Worm (Caenorhabditis elegans) whole organism, young adult: Measurements from ENCODE around the gene C24G6.8.

ENCODE experiments used
- B0019.2 ChIP-seq: fragments of 200-800 bp; sonication (Bioruptor generic); conservative IDR thresholded peaks from 2 replicates; pipeline ENCODE4 v1.3.6; 2022; ENCODE audit warnings: missing genetic modification reagents, missing genetic modification characterization, missing compliant biosample characterization
- B0035.1 ChIP-seq: sonication (generic microtip); optimal IDR thresholded peaks from 2 replicates; lab custom pipeline; 2016; ENCODE audit warnings: missing genetic modification characterization, mild to moderate bottlenecking, missing compliant biosample characterization, missing genotype, missing genetic modification reagents
- D2030.7 ChIP-seq: fragments of 200-800 bp; sonication (Bioruptor generic); IDR thresholded peaks from 2 replicates; pipeline ENCODE4 v1.3.6; 2022; ENCODE audit warnings: missing genetic modification reagents, missing genetic modification characterization, missing compliant biosample characterization
- F23B12.7 ChIP-seq: sonication (generic microtip); optimal IDR thresholded peaks from 2 replicates; lab custom pipeline; 2017; ENCODE audit warnings: missing genetic modification characterization, mild to moderate bottlenecking, missing compliant biosample characterization, antibody characterized with exemption, moderate library complexity; ENCODE audit not compliant: insufficient read depth
- F33H1.4 ChIP-seq: fragments of 200-800 bp; sonication (Bioruptor generic); IDR thresholded peaks from 2 replicates; pipeline ENCODE4 v1.3.6; 2022; ENCODE audit warnings: missing genetic modification reagents, missing genetic modification characterization, missing compliant biosample characterization
- F57C9.4 ChIP-seq: sonication (generic microtip); optimal IDR thresholded peaks from 2 replicates; lab custom pipeline; 2017; ENCODE audit warnings: mild to moderate bottlenecking, missing genetic modification characterization, missing compliant biosample characterization
- K11D2.4 ChIP-seq: fragments of 200-800 bp; sonication (Bioruptor generic); IDR thresholded peaks from 2 replicates; pipeline ENCODE4 v1.3.6; 2022; ENCODE audit warnings: missing genetic modification reagents, missing genetic modification characterization, missing compliant biosample characterization
- K12H6.12 ChIP-seq: fragments of 200-800 bp; sonication (Bioruptor generic); optimal IDR thresholded peaks from 2 replicates; lab custom pipeline; 2018; ENCODE audit warnings: mild to moderate bottlenecking, missing genetic modification characterization, missing compliant biosample characterization
- Y56A3A.18 ChIP-seq: fragments of 200-800 bp; sonication (Bioruptor generic); IDR thresholded peaks from 2 replicates; pipeline ENCODE4 v1.3.6; 2022; ENCODE audit warnings: missing genetic modification reagents, missing genetic modification characterization, missing compliant biosample characterization
- athp-1 ChIP-seq: sonication (generic microtip); optimal IDR thresholded peaks from 2 replicates; lab custom pipeline; 2017; ENCODE audit warnings: mild to moderate bottlenecking, missing genetic modification characterization, missing compliant biosample characterization
- attf-5 ChIP-seq: fragments of 200-800 bp; sonication (Bioruptor generic); optimal IDR thresholded peaks from 2 replicates; lab custom pipeline; 2018; ENCODE audit warnings: mild to moderate bottlenecking, missing genetic modification characterization, missing compliant biosample characterization
- ccch-3 ChIP-seq: fragments of 200-800 bp; sonication (Bioruptor generic); optimal IDR thresholded peaks from 2 replicates; lab custom pipeline; 2018; ENCODE audit warnings: mild to moderate bottlenecking, missing genetic modification characterization, missing compliant biosample characterization
- cebp-1 ChIP-seq, 2 experiments: fragments of 200-800 bp in 1 of 2; sonication (Bioruptor generic) in 1 of 2; sonication (generic microtip) in 1 of 2; IDR thresholded peaks in 1 of 2; optimal IDR thresholded peaks in 1 of 2; 2 replicates each; pipeline versions ENCODE4 v1.3.6 to Lab custom; 2017 to 2022; ENCODE audit warnings: missing compliant biosample characterization in 2 of 2, missing genetic modification characterization in 2 of 2, mild to moderate bottlenecking in 1 of 2, missing genetic modification reagents in 1 of 2, moderate library complexity in 1 of 2
- ceh-27 ChIP-seq: fragments of 200-800 bp; sonication (Bioruptor generic); optimal IDR thresholded peaks from 2 replicates; lab custom pipeline; 2018; ENCODE audit warnings: mild to moderate bottlenecking, missing genetic modification characterization, moderate library complexity, missing compliant biosample characterization
- ceh-91 ChIP-seq: fragments of 200-800 bp; sonication (Bioruptor generic); IDR thresholded peaks from 2 replicates; pipeline ENCODE4 v1.3.6; 2022; ENCODE audit warnings: missing genetic modification reagents, missing genetic modification characterization, missing compliant biosample characterization
- chd-7 ChIP-seq: sonication (generic microtip); optimal IDR thresholded peaks from 2 replicates; lab custom pipeline; 2016; ENCODE audit warnings: mild to moderate bottlenecking, missing genetic modification characterization, moderate library complexity, missing compliant biosample characterization
- dox-1 ChIP-seq: fragments of 200-800 bp; sonication (Bioruptor generic); IDR thresholded peaks from 2 replicates; pipeline ENCODE4 v1.3.6; 2022; ENCODE audit warnings: missing genetic modification reagents, missing genetic modification characterization, missing compliant biosample characterization
- dpl-1 ChIP-seq: fragments of 150-350 bp; optimal IDR thresholded peaks from 2 replicates; lab custom pipeline; 2014; ENCODE audit warnings: missing biosample characterization, missing genetic modification reagents, missing genetic modification characterization
- egl-44 ChIP-seq: fragments of 200-800 bp; sonication (Bioruptor generic); IDR thresholded peaks from 2 replicates; pipeline ENCODE4 v1.3.6; 2022; ENCODE audit warnings: missing genetic modification reagents, missing genetic modification characterization, missing compliant biosample characterization
- fkh-3 ChIP-seq: sonication (generic microtip); optimal IDR thresholded peaks from 2 replicates; lab custom pipeline; 2016; ENCODE audit warnings: mild to moderate bottlenecking, missing genetic modification characterization, missing compliant biosample characterization
- hlh-12 ChIP-seq: sonication (generic microtip); optimal IDR thresholded peaks from 2 replicates; lab custom pipeline; 2016; ENCODE audit warnings: missing genetic modification characterization, missing compliant biosample characterization
- hmg-1.2 ChIP-seq: fragments of 200-800 bp; sonication (Bioruptor generic); IDR thresholded peaks from 2 replicates; pipeline ENCODE4 v1.3.6; 2022; ENCODE audit warnings: missing genetic modification reagents, missing genetic modification characterization, missing compliant biosample characterization
- let-607 ChIP-seq, 2 experiments: fragments of 200-800 bp in 1 of 2; sonication (Bioruptor generic) in 1 of 2; sonication (generic microtip) in 1 of 2; optimal IDR thresholded peaks; 2 replicates each; lab custom pipeline; 2016 to 2018; ENCODE audit warnings: mild to moderate bottlenecking in 2 of 2, missing compliant biosample characterization in 2 of 2, missing genetic modification characterization in 2 of 2, moderate library complexity in 2 of 2, missing genotype in 1 of 2
- lin-35 ChIP-seq, 3 experiments: fragments of 150-350 bp in 2 of 3; sonication (generic microtip) in 1 of 3; optimal IDR thresholded peaks; 2 replicates each; lab custom pipeline; 2014 to 2018; ENCODE audit warnings: missing biosample characterization in 3 of 3, missing genetic modification characterization in 3 of 3, missing genetic modification reagents in 3 of 3
- lin-54 ChIP-seq: fragments of 200-800 bp; sonication (Bioruptor generic); optimal IDR thresholded peaks from 2 replicates; lab custom pipeline; 2018; ENCODE audit warnings: mild to moderate bottlenecking, missing genetic modification characterization, missing compliant biosample characterization
- lsl-1 ChIP-seq: fragments of 200-800 bp; sonication (Bioruptor generic); optimal IDR thresholded peaks from 2 replicates; lab custom pipeline; 2018; ENCODE audit warnings: mild to moderate bottlenecking, missing genetic modification characterization, moderate library complexity, missing compliant biosample characterization
- madf-6 ChIP-seq: fragments of 200-800 bp; sonication (Bioruptor generic); IDR thresholded peaks from 2 replicates; pipeline ENCODE4 v1.3.6; 2022; ENCODE audit warnings: missing genetic modification reagents, missing genetic modification characterization, missing compliant biosample characterization
- madf-8 ChIP-seq: fragments of 200-800 bp; sonication (Bioruptor generic); conservative IDR thresholded peaks from 2 replicates; pipeline ENCODE4 v1.3.6; 2022; ENCODE audit warnings: missing genetic modification reagents, missing genetic modification characterization, missing compliant biosample characterization
- mcd-1 ChIP-seq: fragments of 200-800 bp; sonication (Bioruptor generic); IDR thresholded peaks from 2 replicates; pipeline ENCODE4 v1.3.6; 2022; ENCODE audit warnings: missing genetic modification reagents, missing genetic modification characterization, missing compliant biosample characterization
- nfya-2 ChIP-seq: fragments of 200-800 bp; sonication (Bioruptor generic); IDR thresholded peaks from 2 replicates; pipeline ENCODE4 v1.3.6; 2022; ENCODE audit warnings: missing genetic modification reagents, missing genetic modification characterization, missing compliant biosample characterization
- nhr-27 ChIP-seq: fragments of 200-800 bp; sonication (Bioruptor generic); optimal IDR thresholded peaks from 2 replicates; lab custom pipeline; 2018; ENCODE audit warnings: mild to moderate bottlenecking, missing genetic modification characterization, moderate library complexity, missing compliant biosample characterization
- nhr-80 ChIP-seq: sonication (generic microtip); optimal IDR thresholded peaks from 2 replicates; lab custom pipeline; 2016; ENCODE audit warnings: missing genetic modification characterization, missing compliant biosample characterization
- rcor-1 ChIP-seq: fragments of 200-800 bp; sonication (Bioruptor generic); IDR thresholded peaks from 2 replicates; pipeline ENCODE4 v1.3.6; 2022; ENCODE audit warnings: missing genetic modification reagents, missing genetic modification characterization, missing compliant biosample characterization
- sdz-38 ChIP-seq: sonication (generic microtip); optimal IDR thresholded peaks from 2 replicates; lab custom pipeline; 2016; ENCODE audit warnings: missing genotype, missing genetic modification characterization, missing compliant biosample characterization
- snpc-1.1 ChIP-seq: sonication (generic microtip); optimal IDR thresholded peaks from 2 replicates; lab custom pipeline; 2017; ENCODE audit warnings: missing genetic modification characterization, mild to moderate bottlenecking, missing compliant biosample characterization, antibody characterized with exemption, moderate library complexity, missing genotype, missing genetic modification reagents; ENCODE audit not compliant: insufficient read depth
- snpc-1.3 ChIP-seq: sonication (generic microtip); optimal IDR thresholded peaks from 2 replicates; lab custom pipeline; 2017; ENCODE audit warnings: missing genetic modification characterization, mild to moderate bottlenecking, missing compliant biosample characterization, antibody characterized with exemption, moderate library complexity, missing genotype, missing genetic modification reagents; ENCODE audit not compliant: insufficient read depth
- snpc-3.4 ChIP-seq: sonication (generic microtip); optimal IDR thresholded peaks from 2 replicates; lab custom pipeline; 2017; ENCODE audit warnings: missing genetic modification characterization, mild to moderate bottlenecking, missing compliant biosample characterization, antibody characterized with exemption, moderate library complexity, missing genotype, missing genetic modification reagents
- unc-62 ChIP-seq: fragments of 150-350 bp; optimal IDR thresholded peaks from 2 replicates; lab custom pipeline; 2014; ENCODE audit warnings: missing biosample characterization, missing genetic modification reagents, missing genetic modification characterization
- xnd-1 ChIP-seq: sonication (generic microtip); optimal IDR thresholded peaks from 2 replicates; lab custom pipeline; 2016; ENCODE audit warnings: missing genotype, missing genetic modification reagents, missing genetic modification characterization, missing compliant biosample characterization
- zim-3 ChIP-seq: sonication (generic microtip); optimal IDR thresholded peaks from 2 replicates; lab custom pipeline; 2017; ENCODE audit warnings: mild to moderate bottlenecking, missing genetic modification characterization, moderate library complexity, missing compliant biosample characterization
- ztf-18 ChIP-seq: sonication (generic microtip); optimal IDR thresholded peaks from 2 replicates; lab custom pipeline; 2016; ENCODE audit warnings: missing genotype, mild to moderate bottlenecking, missing genetic modification characterization, missing compliant biosample characterization
- ztf-25 ChIP-seq: fragments of 200-800 bp; sonication (Bioruptor generic); IDR thresholded peaks from 2 replicates; pipeline ENCODE4 v1.3.6; 2022; ENCODE audit warnings: missing genetic modification reagents, missing genetic modification characterization, missing compliant biosample characterization
- ztf-26 ChIP-seq: sonication (generic microtip); optimal IDR thresholded peaks from 2 replicates; lab custom pipeline; 2017; ENCODE audit warnings: missing genetic modification characterization, missing compliant biosample characterization

C24G6.8 gene

ce11 chrV:5535774-5536173 lies at the start of gene C24G6.8:
Gene C24G6.8, minus strand, starts transcription at chrV:5535874.
- TF ChIP-seq ztf-18 (tag; lab: Kevin White, UChicago) (no peak), nhr-27 (tag; lab: Kevin White, UChicago) (no peak), rcor-1 (GFP tag; lab: Robert Waterston, UW) (no peak), lin-54 (GFP tag; lab: Kevin White, UChicago) (no peak), snpc-1.3 (no peak), ztf-25 (GFP tag; lab: Robert Waterston, UW) (no peak), lsl-1 (GFP tag; lab: Kevin White, UChicago) (no peak), let-607 (tag; optimal IDR thresholded peaks at IDR 0.05; lab: Kevin White, UChicago) (no peak), Y56A3A.18 (no peak), ztf-26 (tag; lab: Kevin White, UChicago) (no peak), K11D2.4 (GFP tag; lab: Robert Waterston, UW) (no peak), nhr-80 (tag; lab: Kevin White, UChicago) (no peak), attf-5 (GFP tag; lab: Kevin White, UChicago) (no peak)

ce11 chrV:5584833-5585232 lies 49.2 kb upstream of the C24G6.8 start, which contains the start of gene CD4.11:
Gene CD4.11, plus strand, starts transcription at chrV:5585133.
- no peak for TF ChIP-seq mcd-1 (GFP tag; lab: Robert Waterston, UW)
- TF ChIP-seq nfya-2 (GFP tag; lab: Robert Waterston, UW), result no peak
- no peak for TF ChIP-seq egl-44 (GFP tag; lab: Robert Waterston, UW)
- no peak for TF ChIP-seq K12H6.12 (tag; lab: Kevin White, UChicago)
- no peak for TF ChIP-seq fkh-3 (tag; lab: Kevin White, UChicago)
- TF ChIP-seq F57C9.4 (tag; lab: Kevin White, UChicago), result no peak
- TF ChIP-seq athp-1 (tag; lab: Kevin White, UChicago), result no peak
- no peak for TF ChIP-seq chd-7 (tag; lab: Kevin White, UChicago)
- no peak for TF ChIP-seq D2030.7 (GFP tag; lab: Robert Waterston, UW)
- no peak for TF ChIP-seq sdz-38
- no peak for TF ChIP-seq ccch-3 (GFP tag; lab: Kevin White, UChicago)
- TF ChIP-seq zim-3, result no peak
- TF ChIP-seq unc-62 (GFP tag; lab: Kevin White, UChicago), result no peak
- no peak for TF ChIP-seq dox-1
- TF ChIP-seq hlh-12, result no peak
- TF ChIP-seq F23B12.7 (tag; lab: Kevin White, UChicago), result no peak
- no peak for TF ChIP-seq B0019.2 (GFP tag; lab: Robert Waterston, UW)
- TF ChIP-seq ceh-27 (GFP tag; lab: Kevin White, UChicago), result no peak

- TF ChIP-seq snpc-3.4 (tag; lab: Kevin White, UChicago), result peak; percentile 45
- no peak for TF ChIP-seq sdz-38
- TF ChIP-seq lin-35 (GFP tag; optimal IDR thresholded peaks at IDR 0.05; lab: Kevin White, UChicago), result peak in 1 of 3 experiments; percentile 27
- peak; percentile 93 for TF ChIP-seq lsl-1 (GFP tag; lab: Kevin White, UChicago)
- no peak for TF ChIP-seq B0035.1
- no peak for TF ChIP-seq nfya-2 (GFP tag; lab: Robert Waterston, UW)
- TF ChIP-seq D2030.7 (GFP tag; lab: Robert Waterston, UW), result peak; percentile 75
- TF ChIP-seq hmg-1.2 (GFP tag; lab: Robert Waterston, UW), result peak; percentile 31; the same call in 1 of the 2 replicates
- peak; percentile 39 for TF ChIP-seq snpc-1.1 (tag; lab: Kevin White, UChicago)
- peak; percentile 69 for TF ChIP-seq F33H1.4
- TF ChIP-seq dpl-1 (GFP tag; lab: Kevin White, UChicago), result peak; percentile 81
- TF ChIP-seq cebp-1 (GFP tag; IDR thresholded peaks at IDR 0.05; lab: Robert Waterston, UW), result no peak
- TF ChIP-seq cebp-1 (tag; optimal IDR thresholded peaks at IDR 0.05; lab: Kevin White, UChicago), result peak; percentile 25
- TF ChIP-seq xnd-1, result peak; percentile 84
- TF ChIP-seq madf-8, result peak; percentile 97
- peak; percentile 37 for TF ChIP-seq snpc-1.3
- TF ChIP-seq mcd-1 (GFP tag; lab: Robert Waterston, UW), result peak; percentile 8; the same call in 1 of the 2 replicates
- peak; percentile 97 for TF ChIP-seq madf-6 (GFP tag; lab: Robert Waterston, UW)
- TF ChIP-seq dox-1, result 0 out of 2 replicates have a peak, but pooled peaks have one; percentile 5
- TF ChIP-seq B0019.2 (GFP tag; lab: Robert Waterston, UW), result peak; percentile 61
- peak; percentile 81 for TF ChIP-seq ceh-91 (GFP tag; lab: Robert Waterston, UW)
- peak; percentile 33 for TF ChIP-seq lin-54 (GFP tag; lab: Kevin White, UChicago)
Measured at ce11 chrV:5584293-5584776, 48.7 kb upstream of the C24G6.8 start, which contains the start of gene pas-6. Gene pas-6, minus strand, starts transcription at chrV:5584343.
